Worm (Caenorhabditis elegans): Measurements from ENCODE around the gene fbxb-97.

DNA sequence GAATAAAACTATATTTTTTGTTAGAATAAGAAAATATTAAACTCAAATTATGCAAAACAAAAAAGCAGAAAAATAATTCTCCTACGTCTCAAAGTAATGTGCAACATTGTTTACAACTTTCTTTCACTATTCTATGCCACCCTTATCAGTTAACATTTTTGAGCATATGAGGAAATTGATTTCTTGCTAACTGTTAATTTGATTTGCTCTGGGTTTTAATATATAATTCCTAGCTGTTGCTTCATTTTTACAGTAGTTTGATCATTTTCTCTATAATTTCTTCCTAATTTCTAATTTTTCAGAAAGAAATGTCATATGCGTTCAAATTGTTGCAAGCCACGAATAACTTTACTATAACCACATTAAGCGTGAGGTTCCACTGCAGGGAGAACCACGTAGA lies 11.8 kb downstream of the fbxb-97 start, which contains the start of gene T08E11.1:
- TF ChIP-seq ceh-9 (tag; optimal IDR thresholded peaks at IDR 0.05) (no peak), nhr-237 (tag; optimal IDR thresholded peaks at IDR 0.05) (no peak), nhr-28 (tag; optimal IDR thresholded peaks at IDR 0.05) (no peak), unc-62 (GFP tag; optimal IDR thresholded peaks at IDR 0.05) (no peak)

Measured in whole organism, L3 larva.